Fruit fly (Drosophila melanogaster) whole organism, wandering third instar larva: ENCODE data around the gene Nlp.

Source experiments
- CG32264 ChIP-seq: fragments of 200-800 bp; sonication (Bioruptor generic); optimal IDR thresholded peaks from 2 replicates; lab custom pipeline; 2016; ENCODE audit warnings: missing biosample characterization, missing genetic modification characterization
- Dfd ChIP-seq: fragments of >200 bp; optimal IDR thresholded peaks from 2 replicates; lab custom pipeline; 2017; ENCODE audit warnings: missing biosample characterization, missing genetic modification characterization
- Hnf4 ChIP-seq: fragments of 200-800 bp; sonication (Bioruptor generic); optimal IDR thresholded peaks from 2 replicates; lab custom pipeline; 2016; ENCODE audit warnings: missing biosample characterization, mild to moderate bottlenecking, missing genetic modification characterization
- Hr78 ChIP-seq: fragments of >200 bp; optimal IDR thresholded peaks from 2 replicates; lab custom pipeline; 2017; ENCODE audit warnings: missing biosample characterization, missing genetic modification characterization
- Hr83 ChIP-seq: fragments of 200-300 bp; sonication (Bioruptor generic); optimal IDR thresholded peaks from 2 replicates; lab custom pipeline; 2016; ENCODE audit warnings: missing biosample characterization, mild to moderate bottlenecking, missing genetic modification characterization, moderate library complexity; ENCODE audit not compliant: poor library complexity, severe bottlenecking
- Mio ChIP-seq: sonication (Bioruptor generic); optimal IDR thresholded peaks from 2 replicates; lab custom pipeline; 2016; ENCODE audit warnings: missing biosample characterization, missing genetic modification characterization
- Myc ChIP-seq: fragments of >200 bp; optimal IDR thresholded peaks from 2 replicates; lab custom pipeline; 2017
- dsf ChIP-seq: sonication (Bioruptor generic); optimal IDR thresholded peaks from 2 replicates; lab custom pipeline; 2016; ENCODE audit warnings: missing biosample characterization, missing genetic modification characterization, borderline replicate concordance
- foxo ChIP-seq, 2 experiments: fragments of 200-800 bp; sonication (Bioruptor generic); optimal IDR thresholded peaks; 2 replicates in 1 of 2; 3 replicates in 1 of 2; lab custom pipeline; 2016 to 2017; ENCODE audit warnings: missing biosample characterization in 2 of 2, missing genetic modification characterization in 2 of 2
- h ChIP-seq: fragments of 200-800 bp; sonication (Bioruptor generic); optimal IDR thresholded peaks from 3 replicates; lab custom pipeline; 2016; ENCODE audit warnings: missing biosample characterization, mild to moderate bottlenecking, missing genetic modification characterization
- lola ChIP-seq: fragments of >200 bp; optimal IDR thresholded peaks from 2 replicates; lab custom pipeline; 2017; ENCODE audit warnings: missing biosample characterization, missing genetic modification characterization
- sage ChIP-seq: fragments of 200-800 bp; sonication (Bioruptor generic); optimal IDR thresholded peaks from 2 replicates; lab custom pipeline; 2016; ENCODE audit warnings: missing biosample characterization, mild to moderate bottlenecking, missing genetic modification characterization
- sv ChIP-seq: fragments of 200-800 bp; sonication (Bioruptor generic); optimal IDR thresholded peaks from 3 replicates; lab custom pipeline; 2016; ENCODE audit warnings: missing biosample characterization, missing genetic modification characterization
- usp ChIP-seq: fragments of >200 bp; optimal IDR thresholded peaks from 2 replicates; lab custom pipeline; 2017; ENCODE audit warnings: missing biosample characterization, missing genetic modification characterization

DNA sequence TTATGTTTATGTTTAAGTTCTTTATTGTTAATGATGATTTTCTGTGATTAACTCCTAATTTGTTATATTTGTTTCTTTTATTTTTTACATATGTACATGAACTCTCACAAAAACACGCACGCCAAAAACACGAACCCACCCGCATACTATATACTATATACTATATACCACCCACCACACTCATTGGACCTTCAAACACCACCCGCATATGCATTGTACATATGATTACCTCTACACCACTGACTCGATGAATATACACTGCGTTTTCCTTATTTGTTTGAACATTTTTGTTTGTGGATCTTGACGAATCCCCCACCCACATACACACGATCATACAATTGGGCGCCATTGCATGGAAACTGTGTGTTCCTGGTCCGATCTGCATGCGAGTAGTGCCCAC, 27.7 kb downstream of the Nlp start:
- no peak for TF ChIP-seq Hr83
- TF ChIP-seq usp (GFP tag; lab: Kevin White, UChicago) = no peak
- TF ChIP-seq lola (GFP tag; lab: Kevin White, UChicago) = no peak
- no peak for TF ChIP-seq Mio
- TF ChIP-seq CG32264 (GFP tag; lab: Kevin White, UChicago) = no peak
- no peak for TF ChIP-seq dsf
- TF ChIP-seq Dfd (GFP tag; lab: Kevin White, UChicago) = no peak
- TF ChIP-seq Hnf4 (GFP tag; lab: Kevin White, UChicago) = no peak
- no peak for TF ChIP-seq Myc (lab: Kevin White, UChicago)
- TF ChIP-seq foxo (GFP tag; optimal IDR thresholded peaks at IDR 0.05; lab: Kevin White, UChicago) = no peak
- no peak for TF ChIP-seq Hr78 (GFP tag; lab: Kevin White, UChicago)
- TF ChIP-seq h = no peak
- no peak for TF ChIP-seq sage (GFP tag; lab: Kevin White, UChicago)
- no peak for TF ChIP-seq sv
